Worm (Caenorhabditis elegans) whole organism, mixed stage, embryonic: ENCODE results near the gene R160.10.

Source experiments
- M03D4.4 ChIP-seq: sonication (generic microtip); optimal IDR thresholded peaks from 2 replicates; lab custom pipeline; 2017; ENCODE audit warnings: mild to moderate bottlenecking, missing genetic modification characterization, missing compliant biosample characterization
- bed-3 ChIP-seq: fragments of 200-800 bp; sonication (Bioruptor generic); optimal IDR thresholded peaks from 3 replicates; lab custom pipeline; 2018; ENCODE audit warnings: mild to moderate bottlenecking, missing genetic modification characterization, moderate library complexity, missing compliant biosample characterization
- blmp-1 ChIP-seq: fragments of 150-350 bp; optimal IDR thresholded peaks from 2 replicates; lab custom pipeline; 2014; ENCODE audit warnings: missing biosample characterization, missing genetic modification characterization
- ceh-39 ChIP-seq: fragments of 150-350 bp; optimal IDR thresholded peaks from 2 replicates; lab custom pipeline; 2014; ENCODE audit warnings: missing biosample characterization, missing genetic modification characterization
- ceh-83 ChIP-seq: fragments of 200-800 bp; sonication (Bioruptor generic); optimal IDR thresholded peaks from 2 replicates; lab custom pipeline; 2018; ENCODE audit warnings: mild to moderate bottlenecking, missing genetic modification characterization, missing compliant biosample characterization
- ces-1 ChIP-seq: fragments of 150-350 bp; optimal IDR thresholded peaks from 2 replicates; lab custom pipeline; 2014; ENCODE audit warnings: missing biosample characterization, missing genetic modification reagents, missing genetic modification characterization
- cnd-1 ChIP-seq: fragments of 200-800 bp; sonication (Bioruptor generic); optimal IDR thresholded peaks from 2 replicates; lab custom pipeline; 2018; ENCODE audit warnings: mild to moderate bottlenecking, missing genetic modification characterization, missing compliant biosample characterization
- drap-1 ChIP-seq: fragments of 200-800 bp; sonication (Bioruptor generic); optimal IDR thresholded peaks from 3 replicates; lab custom pipeline; 2018; ENCODE audit warnings: mild to moderate bottlenecking, missing genetic modification characterization, missing compliant biosample characterization
- elt-3 ChIP-seq: fragments of 150-350 bp; optimal IDR thresholded peaks from 2 replicates; lab custom pipeline; 2014; ENCODE audit warnings: missing biosample characterization, missing genetic modification characterization
- flh-1 ChIP-seq: fragments of 200-800 bp; sonication (Bioruptor generic); optimal IDR thresholded peaks from 2 replicates; lab custom pipeline; 2018; ENCODE audit warnings: mild to moderate bottlenecking, missing genetic modification characterization, moderate library complexity, missing compliant biosample characterization
- ham-2 ChIP-seq: fragments of 200-800 bp; sonication (Bioruptor generic); optimal IDR thresholded peaks from 2 replicates; lab custom pipeline; 2018; ENCODE audit warnings: mild to moderate bottlenecking, missing genetic modification characterization, missing compliant biosample characterization
- lin-13 ChIP-seq: fragments of 150-350 bp; optimal IDR thresholded peaks from 2 replicates; lab custom pipeline; 2014; ENCODE audit warnings: missing biosample characterization, missing genetic modification characterization
- lin-32 ChIP-seq: fragments of 200-800 bp; sonication (Bioruptor generic); optimal IDR thresholded peaks from 2 replicates; lab custom pipeline; 2018; ENCODE audit warnings: mild to moderate bottlenecking, missing genetic modification characterization, missing compliant biosample characterization
- lsy-2 ChIP-seq: fragments of 150-350 bp; optimal IDR thresholded peaks from 2 replicates; lab custom pipeline; 2014; ENCODE audit warnings: missing biosample characterization, missing genetic modification characterization
- mab-5 ChIP-seq: fragments of 150-350 bp; optimal IDR thresholded peaks from 2 replicates; lab custom pipeline; 2014; ENCODE audit warnings: missing biosample characterization, missing genetic modification characterization
- mep-1 ChIP-seq: fragments of 150-350 bp; optimal IDR thresholded peaks from 2 replicates; lab custom pipeline; 2017; ENCODE audit warnings: missing biosample characterization, missing genetic modification reagents, missing genetic modification characterization, inconsistent platforms
- mls-2 ChIP-seq: sonication (generic microtip); optimal IDR thresholded peaks from 2 replicates; lab custom pipeline; 2016; ENCODE audit warnings: mild to moderate bottlenecking, missing genetic modification characterization, moderate library complexity, missing compliant biosample characterization
- nhr-12 ChIP-seq: fragments of 150-350 bp; optimal IDR thresholded peaks from 2 replicates; lab custom pipeline; 2014; ENCODE audit warnings: missing biosample characterization, missing genetic modification characterization
- nhr-2 ChIP-seq: fragments of 150-350 bp; optimal IDR thresholded peaks from 2 replicates; lab custom pipeline; 2014; ENCODE audit warnings: missing biosample characterization, missing genetic modification characterization
- nhr-237 ChIP-seq: fragments of 150-350 bp; optimal IDR thresholded peaks from 2 replicates; lab custom pipeline; 2014; ENCODE audit warnings: missing biosample characterization, missing genetic modification characterization
- nhr-28 ChIP-seq: fragments of 150-350 bp; optimal IDR thresholded peaks from 2 replicates; lab custom pipeline; 2014; ENCODE audit warnings: missing biosample characterization, missing genetic modification characterization
- nhr-76 ChIP-seq: sonication (generic microtip); optimal IDR thresholded peaks from 2 replicates; lab custom pipeline; 2017; ENCODE audit warnings: missing biosample characterization, missing genetic modification characterization
- pha-4 ChIP-seq: fragments of 150-350 bp; optimal IDR thresholded peaks from 2 replicates; lab custom pipeline; 2018; ENCODE audit warnings: missing biosample characterization, missing genetic modification reagents, missing genetic modification characterization
- sem-2 ChIP-seq: fragments of 200-800 bp; sonication (Bioruptor generic); optimal IDR thresholded peaks from 2 replicates; lab custom pipeline; 2018; ENCODE audit warnings: mild to moderate bottlenecking, missing genetic modification characterization, missing compliant biosample characterization
- snpc-4 ChIP-seq: fragments of 150-350 bp; optimal IDR thresholded peaks from 2 replicates; lab custom pipeline; 2014; ENCODE audit warnings: missing biosample characterization, missing genetic modification characterization
- sptf-1 ChIP-seq: sonication (generic microtip); optimal IDR thresholded peaks from 2 replicates; lab custom pipeline; 2017; ENCODE audit warnings: mild to moderate bottlenecking, missing genetic modification characterization, moderate library complexity, missing compliant biosample characterization
- tbx-8 ChIP-seq: fragments of 200-800 bp; sonication (Bioruptor generic); optimal IDR thresholded peaks from 2 replicates; lab custom pipeline; 2018; ENCODE audit warnings: mild to moderate bottlenecking, missing genetic modification characterization, moderate library complexity, missing compliant biosample characterization
- unc-120 ChIP-seq: sonication (generic microtip); optimal IDR thresholded peaks from 2 replicates; lab custom pipeline; 2017; ENCODE audit warnings: missing genetic modification characterization, missing compliant biosample characterization; ENCODE audit not compliant: poor library complexity, severe bottlenecking
- unc-39 ChIP-seq: fragments of 150-350 bp; optimal IDR thresholded peaks from 2 replicates; lab custom pipeline; 2014; ENCODE audit warnings: missing biosample characterization, missing genetic modification characterization
- unc-62 ChIP-seq: fragments of 150-350 bp; optimal IDR thresholded peaks from 2 replicates; lab custom pipeline; 2014; ENCODE audit warnings: missing biosample characterization, missing genetic modification reagents, missing genetic modification characterization
- zip-8 ChIP-seq: fragments of 150-350 bp; optimal IDR thresholded peaks from 2 replicates; lab custom pipeline; 2014; ENCODE audit warnings: missing biosample characterization, missing genetic modification characterization
- ztf-11 ChIP-seq: fragments of 150-350 bp; optimal IDR thresholded peaks from 2 replicates; lab custom pipeline; 2014; ENCODE audit warnings: missing biosample characterization, missing genetic modification characterization

R160.10 gene

DNA sequence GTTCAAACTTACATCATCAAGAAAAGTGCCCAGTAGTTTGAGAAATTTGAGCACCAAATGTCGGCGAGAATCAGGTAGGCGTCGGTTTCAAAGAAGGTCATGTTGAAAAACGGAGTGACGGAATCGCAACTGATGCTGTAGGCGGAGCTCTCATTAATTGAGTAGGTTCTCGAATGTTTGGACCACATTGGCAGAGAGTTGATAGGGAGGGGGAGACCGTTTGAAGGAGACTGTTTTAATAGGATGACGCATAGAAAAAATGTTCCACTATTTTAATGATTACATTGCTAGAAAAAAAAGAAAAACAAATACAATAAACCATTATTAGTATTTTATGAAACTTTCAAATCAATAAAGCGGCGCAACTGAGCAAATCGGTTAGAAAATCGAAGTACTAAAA is 4.1 kb downstream of the R160.10 start, which contains the start of gene F14H12.17:
F14H12.17 (minus strand) TSS at position 101 of the 400 bp plus-strand sequence.
- TF ChIP-seq mab-5 = no peak
- no peak for TF ChIP-seq ces-1 (GFP tag; lab: Kevin White, UChicago)
- TF ChIP-seq lsy-2 (tag; lab: Kevin White, UChicago) = no peak
- TF ChIP-seq unc-62 (GFP tag; lab: Kevin White, UChicago) = no peak
- TF ChIP-seq unc-120 = no peak
- TF ChIP-seq nhr-12 (tag; lab: Kevin White, UChicago) = no peak
- no peak for TF ChIP-seq nhr-76 (tag; lab: Kevin White, UChicago)
- no peak for TF ChIP-seq ham-2 (GFP tag; lab: Kevin White, UChicago)
- no peak for TF ChIP-seq mls-2 (tag; lab: Kevin White, UChicago)
- no peak for TF ChIP-seq ztf-11 (tag; lab: Kevin White, UChicago)
- no peak for TF ChIP-seq ceh-39 (tag; lab: Kevin White, UChicago)
- no peak for TF ChIP-seq unc-39 (tag; lab: Kevin White, UChicago)
- TF ChIP-seq elt-3 (tag; lab: Kevin White, UChicago) = no peak
- no peak for TF ChIP-seq nhr-2 (tag; lab: Kevin White, UChicago)
- no peak for TF ChIP-seq nhr-28 (tag; lab: Kevin White, UChicago)
- TF ChIP-seq bed-3 (GFP tag; lab: Kevin White, UChicago) = no peak
- TF ChIP-seq M03D4.4 (tag; lab: Kevin White, UChicago) = no peak
- no peak for TF ChIP-seq blmp-1 (tag; lab: Kevin White, UChicago)
- no peak for TF ChIP-seq snpc-4
- TF ChIP-seq, all 35 proteins: peak for 0

DNA sequence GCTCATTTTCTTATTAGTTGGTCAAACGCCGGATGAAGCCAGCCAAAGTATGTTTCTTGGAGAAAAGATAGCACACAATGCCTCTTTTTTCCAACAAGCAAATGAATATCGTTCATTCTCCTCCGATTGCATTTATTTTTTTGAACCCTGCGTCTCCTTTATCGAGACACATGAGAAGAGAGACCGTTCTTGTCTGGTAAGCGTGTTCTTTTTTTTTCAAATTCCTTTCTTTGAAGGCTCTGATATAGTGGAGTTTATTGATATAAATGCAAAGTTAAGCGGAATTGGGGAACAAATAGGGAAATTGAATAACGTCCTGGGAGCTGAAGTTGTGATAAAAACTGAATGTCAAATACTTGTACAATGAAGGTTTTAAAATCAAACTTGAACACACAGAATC is 4.8 kb downstream of the R160.10 start, which contains the start of gene F14H12.7:
F14H12.7 (minus strand) TSS at position 101 of the 400 bp plus-strand sequence.
- no peak for TF ChIP-seq ces-1 (GFP tag; lab: Kevin White, UChicago)
- TF ChIP-seq mep-1 = no peak
- no peak for TF ChIP-seq cnd-1 (tag; lab: Kevin White, UChicago)
- TF ChIP-seq unc-120 = no peak
- no peak for TF ChIP-seq tbx-8 (GFP tag; lab: Kevin White, UChicago)
- no peak for TF ChIP-seq ceh-39 (tag; lab: Kevin White, UChicago)
- TF ChIP-seq lin-32 (GFP tag; lab: Kevin White, UChicago) = no peak
- no peak for TF ChIP-seq nhr-2 (tag; lab: Kevin White, UChicago)
- TF ChIP-seq ztf-11 (tag; lab: Kevin White, UChicago) = no peak
- no peak for TF ChIP-seq nhr-12 (tag; lab: Kevin White, UChicago)
- no peak for TF ChIP-seq mls-2 (tag; lab: Kevin White, UChicago)
- no peak for TF ChIP-seq ceh-83 (GFP tag; lab: Kevin White, UChicago)
- no peak for TF ChIP-seq mab-5
- no peak for TF ChIP-seq flh-1 (GFP tag; lab: Kevin White, UChicago)
- no peak for TF ChIP-seq pha-4
- TF ChIP-seq, all 35 proteins: peak for 0

DNA sequence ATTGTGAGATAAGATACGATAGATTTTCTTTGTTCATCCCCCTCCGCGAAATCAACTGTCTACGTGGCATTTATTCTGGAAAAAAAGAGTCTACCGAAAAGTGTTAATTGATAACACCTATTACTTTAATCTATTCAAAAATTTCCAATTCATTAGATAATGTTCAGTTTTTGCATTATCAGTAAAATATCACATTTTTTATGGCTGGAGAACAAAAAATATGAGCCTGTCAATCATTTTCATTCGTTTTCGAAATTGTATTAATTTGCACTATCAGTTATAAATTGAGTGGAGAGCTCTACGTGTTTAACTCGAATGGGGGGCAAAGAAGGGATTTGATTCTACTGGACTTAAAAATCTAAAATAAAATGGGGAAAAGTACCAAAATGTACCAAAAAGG is 8.3 kb downstream of the R160.10 start:
- TF ChIP-seq pha-4 = no peak
- TF ChIP-seq ham-2 (GFP tag; lab: Kevin White, UChicago) = no peak

DNA sequence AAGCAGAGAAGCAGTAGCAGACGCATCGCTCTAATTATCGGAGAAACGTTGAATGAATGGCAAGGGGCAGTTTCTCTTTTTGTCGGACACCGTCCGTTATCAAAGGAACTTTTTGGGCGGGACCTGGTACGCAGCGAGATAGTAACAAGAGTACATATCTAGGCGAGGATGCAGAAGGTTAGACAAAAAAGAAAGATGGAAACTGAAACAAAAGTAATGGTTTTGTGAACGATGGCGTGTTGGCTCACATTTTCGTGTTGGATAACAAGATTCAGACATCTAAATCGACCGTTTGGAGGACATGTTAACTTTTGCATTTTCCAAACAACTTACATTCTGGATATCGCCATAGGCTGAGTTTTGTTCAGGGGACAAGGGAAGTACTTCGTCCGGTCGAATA is 9.8 kb downstream of the R160.10 start, which contains the start of gene F14H12.6:
F14H12.6 (minus strand) TSS at position 101 of the 400 bp plus-strand sequence.
- TF ChIP-seq unc-39 (tag; lab: Kevin White, UChicago) (no peak), M03D4.4 (tag; lab: Kevin White, UChicago) (no peak), mls-2 (tag; lab: Kevin White, UChicago) (no peak), cnd-1 (tag; lab: Kevin White, UChicago) (no peak), unc-62 (GFP tag; lab: Kevin White, UChicago) (no peak), zip-8 (tag; lab: Kevin White, UChicago) (no peak), tbx-8 (GFP tag; lab: Kevin White, UChicago) (no peak)

DNA sequence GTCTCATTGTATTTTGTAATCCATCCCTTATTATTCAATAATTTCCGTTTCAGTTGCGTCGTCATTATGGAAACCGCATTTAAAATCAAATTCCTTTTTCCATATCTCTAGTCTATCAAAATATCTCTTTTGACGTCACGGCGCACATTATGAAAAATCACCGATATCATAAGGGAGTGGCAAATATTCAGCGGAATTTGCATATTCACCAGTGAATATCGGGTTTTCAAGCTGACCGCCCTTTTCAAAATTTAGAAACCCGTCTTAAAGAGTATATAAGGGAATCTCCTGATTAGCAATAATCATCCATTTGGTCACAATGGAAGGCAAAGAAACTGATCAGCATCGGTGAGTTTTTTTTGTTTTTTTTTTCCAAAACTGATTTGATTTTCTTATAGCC is 14.0 kb downstream of the R160.10 start, which contains the start of gene col-165:
col-165 (plus strand) TSS at position 301 of the 400 bp plus-strand sequence.
- TF ChIP-seq ces-1 (GFP tag; lab: Kevin White, UChicago) (no peak), elt-3 (tag; lab: Kevin White, UChicago) (no peak), tbx-8 (GFP tag; lab: Kevin White, UChicago) (no peak)

DNA sequence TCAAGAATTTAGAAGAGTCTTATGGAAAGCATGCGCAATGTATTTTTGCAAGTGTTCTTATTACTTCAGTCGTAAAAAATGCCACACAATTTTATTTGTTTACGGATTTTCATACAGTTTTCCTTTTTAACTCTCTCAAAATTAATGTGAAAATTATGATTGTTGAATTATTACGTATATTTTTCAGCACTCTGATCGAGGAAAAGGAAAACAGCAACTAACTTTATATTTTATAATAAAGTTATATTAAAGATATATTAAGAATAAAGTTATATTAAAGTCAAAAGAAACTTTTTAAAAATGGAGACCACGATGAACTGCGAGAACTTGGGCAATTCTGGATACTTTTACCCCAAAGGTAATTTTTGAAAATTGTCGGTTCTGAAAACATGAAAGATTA is 17.1 kb downstream of the R160.10 start, which contains the start of gene F14H12.2:
F14H12.2 (plus strand) TSS at position 301 of the 400 bp plus-strand sequence.
- TF ChIP-seq flh-1 (GFP tag; lab: Kevin White, UChicago) = no peak
- TF ChIP-seq unc-62 (GFP tag; lab: Kevin White, UChicago) = no peak
- TF ChIP-seq nhr-12 (tag; lab: Kevin White, UChicago) = no peak
- TF ChIP-seq lin-32 (GFP tag; lab: Kevin White, UChicago) = no peak
- TF ChIP-seq ham-2 (GFP tag; lab: Kevin White, UChicago) = no peak
- no peak for TF ChIP-seq snpc-4
- TF ChIP-seq unc-120 = no peak
- no peak for TF ChIP-seq ceh-39 (tag; lab: Kevin White, UChicago)
- no peak for TF ChIP-seq lin-13 (tag; lab: Kevin White, UChicago)
- TF ChIP-seq drap-1 (GFP tag; lab: Kevin White, UChicago) = no peak
- no peak for TF ChIP-seq lsy-2 (tag; lab: Kevin White, UChicago)
- TF ChIP-seq nhr-237 (tag; lab: Kevin White, UChicago) = no peak
- no peak for TF ChIP-seq ztf-11 (tag; lab: Kevin White, UChicago)
- no peak for TF ChIP-seq mls-2 (tag; lab: Kevin White, UChicago)
- no peak for TF ChIP-seq sem-2 (GFP tag; lab: Kevin White, UChicago)
- TF ChIP-seq sptf-1 (tag; lab: Kevin White, UChicago) = no peak
